Worm (Caenorhabditis elegans) whole organism, young adult: ENCODE measurements around the gene nlp-25.

Source experiments
- C17E4.6 ChIP-seq: fragments of 200-800 bp; sonication (Bioruptor generic); IDR thresholded peaks from 2 replicates; pipeline ENCODE4 v1.3.6; 2022; ENCODE audit warnings: missing genetic modification reagents, missing genetic modification characterization, missing compliant biosample characterization
- F39B2.1 ChIP-seq: fragments of 200-800 bp; sonication (Bioruptor generic); IDR thresholded peaks from 2 replicates; pipeline ENCODE4 v1.3.6; 2022; ENCODE audit warnings: missing genetic modification reagents, missing genetic modification characterization, missing compliant biosample characterization
- F49E8.2 ChIP-seq: sonication (generic microtip); optimal IDR thresholded peaks from 3 replicates; lab custom pipeline; 2017; ENCODE audit warnings: missing genetic modification characterization, mild to moderate bottlenecking, missing compliant biosample characterization, antibody characterized with exemption, moderate library complexity; ENCODE audit not compliant: insufficient read depth
- F52B5.7 ChIP-seq: sonication (generic microtip); optimal IDR thresholded peaks from 2 replicates; lab custom pipeline; 2016; ENCODE audit warnings: mild to moderate bottlenecking, missing genetic modification characterization, missing compliant biosample characterization
- K11D2.4 ChIP-seq: fragments of 200-800 bp; sonication (Bioruptor generic); IDR thresholded peaks from 2 replicates; pipeline ENCODE4 v1.3.6; 2022; ENCODE audit warnings: missing genetic modification reagents, missing genetic modification characterization, missing compliant biosample characterization
- T26A5.8 ChIP-seq: sonication (generic microtip); optimal IDR thresholded peaks from 2 replicates; lab custom pipeline; 2016; ENCODE audit warnings: missing genetic modification characterization, missing compliant biosample characterization
- Y53G8AR.9 ChIP-seq: fragments of 200-800 bp; sonication (Bioruptor generic); conservative IDR thresholded peaks from 2 replicates; pipeline ENCODE4 v1.3.6; 2022; ENCODE audit warnings: missing genetic modification reagents, missing genetic modification characterization, missing compliant biosample characterization
- atf-7 ChIP-seq: sonication (generic microtip); optimal IDR thresholded peaks from 2 replicates; lab custom pipeline; 2017; ENCODE audit warnings: mild to moderate bottlenecking, missing genetic modification characterization, missing compliant biosample characterization
- bed-1 ChIP-seq: fragments of 200-800 bp; sonication (Bioruptor generic); IDR thresholded peaks from 2 replicates; pipeline ENCODE4 v1.3.6; 2022; ENCODE audit warnings: missing genetic modification reagents, missing genetic modification characterization, missing compliant biosample characterization
- ccch-3 ChIP-seq: fragments of 200-800 bp; sonication (Bioruptor generic); optimal IDR thresholded peaks from 2 replicates; lab custom pipeline; 2018; ENCODE audit warnings: mild to moderate bottlenecking, missing genetic modification characterization, missing compliant biosample characterization
- ceh-58 ChIP-seq: fragments of 200-800 bp; sonication (Bioruptor generic); IDR thresholded peaks from 2 replicates; pipeline ENCODE4 v1.3.6; 2022; ENCODE audit warnings: missing genetic modification characterization, missing compliant biosample characterization
- chd-7 ChIP-seq: sonication (generic microtip); optimal IDR thresholded peaks from 2 replicates; lab custom pipeline; 2016; ENCODE audit warnings: mild to moderate bottlenecking, missing genetic modification characterization, moderate library complexity, missing compliant biosample characterization
- dox-1 ChIP-seq: fragments of 200-800 bp; sonication (Bioruptor generic); IDR thresholded peaks from 2 replicates; pipeline ENCODE4 v1.3.6; 2022; ENCODE audit warnings: missing genetic modification reagents, missing genetic modification characterization, missing compliant biosample characterization
- dpff-1 ChIP-seq: sonication (generic microtip); optimal IDR thresholded peaks from 2 replicates; lab custom pipeline; 2017; ENCODE audit warnings: mild to moderate bottlenecking, missing genetic modification characterization, missing compliant biosample characterization
- egrh-3 ChIP-seq: fragments of 200-800 bp; sonication (Bioruptor generic); IDR thresholded peaks from 2 replicates; pipeline ENCODE4 v1.3.6; 2022; ENCODE audit warnings: missing genetic modification reagents, missing genetic modification characterization, missing compliant biosample characterization
- ekl-4 ChIP-seq: fragments of 200-800 bp; sonication (Bioruptor generic); IDR thresholded peaks from 2 replicates; pipeline ENCODE4 v1.3.6; 2022; ENCODE audit warnings: missing genetic modification reagents, missing genetic modification characterization, missing compliant biosample characterization
- gei-17 ChIP-seq: fragments of 200-800 bp; sonication (Bioruptor generic); optimal IDR thresholded peaks from 2 replicates; lab custom pipeline; 2018; ENCODE audit warnings: mild to moderate bottlenecking, missing genetic modification characterization, missing compliant biosample characterization
- hmg-20 ChIP-seq: fragments of 200-800 bp; sonication (Bioruptor generic); IDR thresholded peaks from 2 replicates; pipeline ENCODE4 v1.3.6; 2022; ENCODE audit warnings: missing genetic modification reagents, missing genetic modification characterization, missing compliant biosample characterization
- hsf-1 ChIP-seq: fragments of 200-800 bp; sonication (Bioruptor generic); IDR thresholded peaks from 2 replicates; pipeline ENCODE4 v1.3.6; 2022; ENCODE audit warnings: missing genetic modification reagents, missing genetic modification characterization, missing compliant biosample characterization
- lin-26 ChIP-seq: fragments of 200-800 bp; sonication (Bioruptor generic); IDR thresholded peaks from 2 replicates; pipeline ENCODE4 v1.3.6; 2022; ENCODE audit warnings: missing genetic modification reagents, missing genetic modification characterization, missing compliant biosample characterization
- lin-35 ChIP-seq, 3 experiments: fragments of 150-350 bp in 2 of 3; sonication (generic microtip) in 1 of 3; optimal IDR thresholded peaks; 2 replicates each; lab custom pipeline; 2014 to 2018; ENCODE audit warnings: missing biosample characterization in 3 of 3, missing genetic modification characterization in 3 of 3, missing genetic modification reagents in 3 of 3
- lir-1 ChIP-seq: fragments of 200-800 bp; sonication (Bioruptor generic); conservative IDR thresholded peaks from 2 replicates; pipeline ENCODE4 v1.3.6; 2022; ENCODE audit warnings: missing genetic modification reagents, missing genetic modification characterization, missing compliant biosample characterization
- mcd-1 ChIP-seq: fragments of 200-800 bp; sonication (Bioruptor generic); IDR thresholded peaks from 2 replicates; pipeline ENCODE4 v1.3.6; 2022; ENCODE audit warnings: missing genetic modification reagents, missing genetic modification characterization, missing compliant biosample characterization
- mxl-1 ChIP-seq: sonication (generic microtip); optimal IDR thresholded peaks from 2 replicates; lab custom pipeline; 2016; ENCODE audit warnings: missing genetic modification characterization, missing compliant biosample characterization
- nhr-27 ChIP-seq: fragments of 200-800 bp; sonication (Bioruptor generic); optimal IDR thresholded peaks from 2 replicates; lab custom pipeline; 2018; ENCODE audit warnings: mild to moderate bottlenecking, missing genetic modification characterization, moderate library complexity, missing compliant biosample characterization
- rec-8 ChIP-seq, 2 experiments: sonication (generic microtip); optimal IDR thresholded peaks; 2 replicates each; lab custom pipeline; 2016; ENCODE audit warnings: mild to moderate bottlenecking in 2 of 2, missing genetic modification characterization in 2 of 2, missing genetic modification reagents in 2 of 2, missing genotype in 2 of 2, missing biosample characterization in 1 of 2, missing compliant biosample characterization in 1 of 2, moderate library complexity in 1 of 2
- repo-1 ChIP-seq: sonication (generic microtip); optimal IDR thresholded peaks from 2 replicates; lab custom pipeline; 2017; ENCODE audit warnings: mild to moderate bottlenecking, missing genetic modification characterization, missing compliant biosample characterization
- rpc-1 ChIP-seq, 2 experiments: fragments of 150-350 bp in 1 of 2; sonication (generic microtip) in 1 of 2; optimal IDR thresholded peaks; 2 replicates each; lab custom pipeline; 2014 to 2018; ENCODE audit warnings: missing biosample characterization in 1 of 2, missing genetic modification characterization in 1 of 2, missing genetic modification reagents in 1 of 2, missing genotype in 1 of 2
- sea-2 ChIP-seq: fragments of 200-800 bp; sonication (Bioruptor generic); IDR thresholded peaks from 2 replicates; pipeline ENCODE4 v1.3.6; 2022; ENCODE audit warnings: missing genetic modification characterization, missing compliant biosample characterization
- unc-130 ChIP-seq: sonication (generic microtip); optimal IDR thresholded peaks from 2 replicates; lab custom pipeline; 2016; ENCODE audit warnings: missing genetic modification reagents, missing genetic modification characterization, missing compliant biosample characterization
- unc-62 ChIP-seq: fragments of 150-350 bp; optimal IDR thresholded peaks from 2 replicates; lab custom pipeline; 2014; ENCODE audit warnings: missing biosample characterization, missing genetic modification reagents, missing genetic modification characterization
- zfh-2 ChIP-seq: fragments of 200-800 bp; sonication (Bioruptor generic); conservative IDR thresholded peaks from 2 replicates; pipeline ENCODE4 v1.3.6; 2022; ENCODE audit warnings: missing genetic modification reagents, missing genetic modification characterization, missing compliant biosample characterization
- ztf-3 ChIP-seq: fragments of 200-800 bp; sonication (Bioruptor generic); optimal IDR thresholded peaks from 2 replicates; lab custom pipeline; 2018; ENCODE audit warnings: mild to moderate bottlenecking, missing genetic modification characterization, missing compliant biosample characterization

nlp-25 gene

ce11 chrV:19590826-19591225 is 15.2 kb upstream of the nlp-25 start:
- no peak for TF ChIP-seq unc-130 (GFP tag; lab: Kevin White, UChicago)
- TF ChIP-seq mcd-1 = 0 out of 2 replicates have a peak, but pooled peaks have one; percentile 25
- TF ChIP-seq dox-1 (GFP tag; lab: Robert Waterston, UW) = 0 out of 2 replicates have a peak, but pooled peaks have one; percentile 25
- no peak for TF ChIP-seq hsf-1
- 0 out of 2 replicates have a peak, but pooled peaks have one; percentile 13 for TF ChIP-seq lin-26 (GFP tag; lab: Robert Waterston, UW)
- 0 out of 2 replicates have a peak, but pooled peaks have one; percentile 19 for TF ChIP-seq ekl-4 (GFP tag; lab: Robert Waterston, UW)
- no peak for TF ChIP-seq mxl-1 (tag; lab: Kevin White, UChicago)
- peak; percentile 86 for TF ChIP-seq egrh-3 (GFP tag; lab: Robert Waterston, UW)
- TF ChIP-seq dpff-1 (tag; lab: Kevin White, UChicago) = no peak
- no peak for TF ChIP-seq hmg-20
- TF ChIP-seq ceh-58 (GFP tag; lab: Robert Waterston, UW) = no peak
- TF ChIP-seq unc-62 (GFP tag; lab: Kevin White, UChicago) = no peak
- TF ChIP-seq zfh-2 (GFP tag; lab: Robert Waterston, UW) = peak; percentile 95

- no peak for TF ChIP-seq rpc-1 (optimal IDR thresholded peaks at IDR 0.05; lab: Kevin White, UChicago)
- TF ChIP-seq rpc-1 (tag; optimal IDR thresholded peaks at IDR 0.05; lab: Kevin White, UChicago) = peak; percentile 24
- TF ChIP-seq ztf-3 = no peak
- TF ChIP-seq, all 124 proteins: peak for 1
Observed at ce11 chrV:19599087-19599486, 6.9 kb upstream of the nlp-25 start.

- TF ChIP-seq ccch-3 (no peak), dox-1 (GFP tag; lab: Robert Waterston, UW) (0 out of 2 replicates have a peak, but pooled peaks have one; percentile 18), lir-1 (GFP tag; lab: Robert Waterston, UW) (no peak), rec-8 (tag; optimal IDR thresholded peaks at IDR 0.05; lab: Kevin White, UChicago) (no peak), lin-35 (GFP tag; optimal IDR thresholded peaks at IDR 0.05; lab: Kevin White, UChicago) (no peak), zfh-2 (GFP tag; lab: Robert Waterston, UW) (peak; percentile 71), F52B5.7 (tag; lab: Kevin White, UChicago) (peak; percentile 49)
Observed at ce11 chrV:19605415-19605814, 565 bp upstream of the nlp-25 start.

- no peak for TF ChIP-seq sea-2 (GFP tag; lab: Robert Waterston, UW)
- TF ChIP-seq atf-7 = peak; percentile 13
- no peak for TF ChIP-seq gei-17 (GFP tag; lab: Kevin White, UChicago)
- no peak for TF ChIP-seq nhr-27
- TF ChIP-seq, all 124 proteins: peak for 1
Observed at ce11 chrV:19608665-19609064, 2.7 kb downstream of the nlp-25 start.

ce11 chrV:19609194-19609593 is 3.2 kb downstream of the nlp-25 start, which contains the start of gene grsp-1:
Gene grsp-1 (plus strand): TSS chrV:19609494.
- TF ChIP-seq hsf-1 = no peak
- TF ChIP-seq chd-7 (tag; lab: Kevin White, UChicago) = no peak
- no peak for TF ChIP-seq F49E8.2 (tag; lab: Kevin White, UChicago)
- TF ChIP-seq bed-1 (GFP tag; lab: Robert Waterston, UW) = no peak
- TF ChIP-seq repo-1 (tag; lab: Kevin White, UChicago) = no peak
- no peak for TF ChIP-seq Y53G8AR.9 (GFP tag; lab: Robert Waterston, UW)
- TF ChIP-seq C17E4.6 = no peak
- no peak for TF ChIP-seq T26A5.8
- no peak for TF ChIP-seq K11D2.4 (GFP tag; lab: Robert Waterston, UW)
- TF ChIP-seq zfh-2 (GFP tag; lab: Robert Waterston, UW) = no peak
- TF ChIP-seq F39B2.1 (GFP tag; lab: Robert Waterston, UW) = no peak
- TF ChIP-seq rec-8 (tag; optimal IDR thresholded peaks at IDR 0.05; lab: Kevin White, UChicago) = no peak
- TF ChIP-seq, all 124 proteins: peak for 0
